Fruit fly (Drosophila melanogaster): Measurements from ENCODE around the gene CG42827.

DNA sequence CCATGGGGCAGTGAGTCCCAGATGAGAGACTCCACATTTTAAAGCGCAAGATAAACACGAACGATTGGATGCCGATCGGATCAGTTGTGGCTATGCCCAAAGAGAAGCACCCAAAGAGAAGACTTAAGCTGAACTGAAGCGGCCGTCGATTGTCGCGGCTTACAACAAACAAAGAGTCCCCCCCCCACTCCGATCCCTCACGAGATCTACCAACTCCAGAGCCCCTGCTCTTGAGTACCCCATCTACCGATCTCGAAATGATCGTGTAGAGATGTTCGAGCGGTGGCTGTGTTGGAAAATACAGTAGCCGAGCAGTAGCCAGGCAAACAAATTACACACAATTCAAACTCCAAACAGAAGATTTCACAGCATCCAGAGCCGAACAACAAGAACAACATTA, 47.0 kb upstream of the CG42827 start:
- TF ChIP-seq EcR (GFP tag; optimal IDR thresholded peaks at IDR 0.05) (no peak), pan (optimal IDR thresholded peaks at IDR 0.05) (no peak), usp (GFP tag; optimal IDR thresholded peaks at IDR 0.05) (no peak)

Measured in whole organism.